Worm (Caenorhabditis elegans): Measurements from ENCODE around the gene ttr-51.

Gene ttr-51

ce11 chrIV:13240078-13240841 lies 11.9 kb downstream of the ttr-51 start, which contains the start of gene rpl-12:
rpl-12 (minus strand) TSS chrIV:13240651.
- TF ChIP-seq elt-3 (tag; optimal IDR thresholded peaks at IDR 0.05) (no peak), nhr-23 (tag; optimal IDR thresholded peaks at IDR 0.05) (no peak), mdl-1 (tag; optimal IDR thresholded peaks at IDR 0.05) (peak; percentile 36 to 84), gmeb-1 (tag; optimal IDR thresholded peaks at IDR 0.05) (peak; percentile 98), blmp-1 (tag; optimal IDR thresholded peaks at IDR 0.05; ENCODE audit: insufficient read depth) (peak; percentile 95), unc-55 (GFP tag; optimal IDR thresholded peaks at IDR 0.05) (peak; percentile 100), peb-1 (tag; optimal IDR thresholded peaks at IDR 0.05) (no peak), ZK546.5 (tag; optimal IDR thresholded peaks at IDR 0.05) (peak; percentile 90), nhr-237 (tag; optimal IDR thresholded peaks at IDR 0.05) (peak; percentile 89), dmd-4 (tag; optimal IDR thresholded peaks at IDR 0.05) (peak; percentile 59), nhr-77 (tag; optimal IDR thresholded peaks at IDR 0.05) (peak; percentile 85), zag-1 (tag; optimal IDR thresholded peaks at IDR 0.05) (peak; percentile 96), nhr-129 (tag; optimal IDR thresholded peaks at IDR 0.05) (peak; percentile 100), snpc-4 (tag; optimal IDR thresholded peaks at IDR 0.05) (peak; percentile 91), C34F6.9 (tag; optimal IDR thresholded peaks at IDR 0.05) (peak; percentile 99), ztf-4 (tag; optimal IDR thresholded peaks at IDR 0.05) (peak; percentile 99), mbf-1 (tag; optimal IDR thresholded peaks at IDR 0.05) (peak; percentile 46), egl-27 (tag; optimal IDR thresholded peaks at IDR 0.05) (peak; percentile 98), unc-62 (GFP tag; optimal IDR thresholded peaks at IDR 0.05) (peak; percentile 78), nhr-10 (tag; optimal IDR thresholded peaks at IDR 0.05) (peak; percentile 89), elt-1 (tag; optimal IDR thresholded peaks at IDR 0.05) (peak; percentile 23), crh-2 (tag; optimal IDR thresholded peaks at IDR 0.05) (peak; percentile 99), ceh-82 (tag; optimal IDR thresholded peaks at IDR 0.05) (peak; percentile 85), F13H6.1 (tag; optimal IDR thresholded peaks at IDR 0.05) (peak; percentile 97), nhr-6 (tag; optimal IDR thresholded peaks at IDR 0.05) (peak; percentile 97), ztf-11 (tag; optimal IDR thresholded peaks at IDR 0.05) (peak; percentile 65), sma-3 (GFP tag; optimal IDR thresholded peaks at IDR 0.05) (peak; percentile 99), nhr-25 (tag; optimal IDR thresholded peaks at IDR 0.05) (peak; percentile 99), lsy-2 (tag; optimal IDR thresholded peaks at IDR 0.05) (peak; percentile 95 to 98), nhr-11 (tag; optimal IDR thresholded peaks at IDR 0.05) (no peak), ama-1 (optimal IDR thresholded peaks at IDR 0.05) (peak; percentile 89), nhr-12 (tag; optimal IDR thresholded peaks at IDR 0.05) (peak; percentile 73), Y55F3AM.14 (GFP tag; optimal IDR thresholded peaks at IDR 0.05) (peak; percentile 97), lin-39 (tag; optimal IDR thresholded peaks at IDR 0.05) (peak; percentile 83), ztf-1 (GFP tag; conservative IDR thresholded peaks at IDR 0.05) (0 out of 2 replicates have a peak, but pooled peaks have one; percentile 84), fos-1 (tag; optimal IDR thresholded peaks at IDR 0.05) (peak; percentile 97), skn-1 (tag; optimal IDR thresholded peaks at IDR 0.05) (peak; percentile 88), lin-13 (GFP tag; optimal IDR thresholded peaks at IDR 0.05) (peak; percentile 98), nhr-21 (tag; optimal IDR thresholded peaks at IDR 0.05) (peak; percentile 99), unc-39 (tag; optimal IDR thresholded peaks at IDR 0.05) (peak; percentile 65), sma-9 (GFP tag; optimal IDR thresholded peaks at IDR 0.05) (peak; percentile 97), sma-9 (tag; optimal IDR thresholded peaks at IDR 0.05) (no peak), mab-5 (tag; optimal IDR thresholded peaks at IDR 0.05) (peak; percentile 97), aly-2 (tag; optimal IDR thresholded peaks at IDR 0.05) (no peak), R02D3.7 (tag; optimal IDR thresholded peaks at IDR 0.05) (peak; percentile 76), alr-1 (tag; optimal IDR thresholded peaks at IDR 0.05) (peak; percentile 2), ceh-16 (tag; optimal IDR thresholded peaks at IDR 0.05) (peak; percentile 96), lin-11 (tag; optimal IDR thresholded peaks at IDR 0.05) (peak; percentile 99), sem-4 (tag; optimal IDR thresholded peaks at IDR 0.05) (peak; percentile 98)

Data from whole organism, L2 larva.